Fruit fly (Drosophila melanogaster) whole organism, embryonic: ENCODE data around the gene CG11668.

ENCODE experiments used
- Abd-B ChIP-seq: fragments of 200-800 bp; sonication (Bioruptor generic); optimal IDR thresholded peaks from 2 replicates; lab custom pipeline; 2018; ENCODE audit warnings: missing biosample characterization, mild to moderate bottlenecking, missing genetic modification characterization, moderate library complexity
- Bteb2 ChIP-seq: fragments of 200-800 bp; sonication (Bioruptor generic); optimal IDR thresholded peaks from 2 replicates; lab custom pipeline; 2016; ENCODE audit warnings: missing biosample characterization, missing genetic modification characterization
- CG10267 ChIP-seq: fragments of 200-800 bp; sonication (Bioruptor generic); optimal IDR thresholded peaks from 2 replicates; lab custom pipeline; 2018; ENCODE audit warnings: missing biosample characterization, mild to moderate bottlenecking, missing genetic modification characterization, moderate library complexity
- CG10543 ChIP-seq: fragments of 200-800 bp; sonication (Bioruptor generic); optimal IDR thresholded peaks from 3 replicates; lab custom pipeline; 2017; ENCODE audit warnings: missing biosample characterization, mild to moderate bottlenecking, missing genetic modification characterization, moderate library complexity
- CG12071 ChIP-seq: fragments of 200-800 bp; sonication (Bioruptor generic); optimal IDR thresholded peaks from 3 replicates; lab custom pipeline; 2018; ENCODE audit warnings: missing biosample characterization, mild to moderate bottlenecking, missing genetic modification characterization
- CG12236 ChIP-seq: fragments of 200-800 bp; sonication (Bioruptor generic); optimal IDR thresholded peaks from 2 replicates; lab custom pipeline; 2016; ENCODE audit warnings: missing biosample characterization, missing genetic modification characterization
- CG14050 ChIP-seq: fragments of 200-800 bp; sonication (Bioruptor generic); IDR thresholded peaks from 3 replicates; pipeline ENCODE4 v1.3.6; 2022; ENCODE audit warnings: missing biosample characterization, missing genetic modification characterization
- CG1792 ChIP-seq: fragments of 200-800 bp; sonication (Bioruptor generic); optimal IDR thresholded peaks from 2 replicates; lab custom pipeline; 2016; ENCODE audit warnings: missing biosample characterization, missing genetic modification characterization
- CG18262 ChIP-seq: fragments of 200-800 bp; optimal IDR thresholded peaks from 3 replicates; lab custom pipeline; 2019; ENCODE audit warnings: missing biosample characterization, mild to moderate bottlenecking, missing genetic modification characterization, moderate library complexity
- CG18619 ChIP-seq: fragments of 200-800 bp; sonication (Bioruptor generic); optimal IDR thresholded peaks from 3 replicates; lab custom pipeline; 2017; ENCODE audit warnings: missing biosample characterization, mild to moderate bottlenecking, missing genetic modification characterization
- CG2120 ChIP-seq: fragments of 200-800 bp; sonication (Bioruptor generic); optimal IDR thresholded peaks from 3 replicates; lab custom pipeline; 2016; ENCODE audit warnings: missing biosample characterization, missing genetic modification characterization
- CG30403 ChIP-seq: fragments of 200-800 bp; sonication (Bioruptor generic); optimal IDR thresholded peaks from 3 replicates; lab custom pipeline; 2016; ENCODE audit warnings: missing biosample characterization, missing genetic modification characterization
- CG32532 ChIP-seq: fragments of 200-800 bp; sonication (Bioruptor generic); IDR thresholded peaks from 2 replicates; pipeline ENCODE4 v1.3.6; 2022; ENCODE audit warnings: missing biosample characterization, missing genetic modification characterization
- CG5180 ChIP-seq: fragments of 200-800 bp; sonication (Bioruptor generic); optimal IDR thresholded peaks from 3 replicates; lab custom pipeline; 2017; ENCODE audit warnings: missing biosample characterization, missing genetic modification characterization, mild to moderate bottlenecking, moderate library complexity, missing genetic modification reagents
- CG6272 ChIP-seq: fragments of 200-800 bp; sonication (Bioruptor generic); IDR thresholded peaks from 2 replicates; pipeline ENCODE4 v1.3.6; 2022; ENCODE audit warnings: missing biosample characterization, missing genetic modification characterization
- CG7839 ChIP-seq: fragments of 200-800 bp; sonication (Bioruptor generic); optimal IDR thresholded peaks from 3 replicates; lab custom pipeline; 2018; ENCODE audit warnings: missing biosample characterization, mild to moderate bottlenecking, missing genetic modification characterization, moderate library complexity
- CG8089 ChIP-seq: fragments of 200-800 bp; sonication (Bioruptor generic); optimal IDR thresholded peaks from 3 replicates; lab custom pipeline; 2016; ENCODE audit warnings: missing biosample characterization, missing genetic modification characterization
- CG8290 ChIP-seq, 3 experiments: fragments of 200-800 bp; sonication (Bioruptor generic); optimal IDR thresholded peaks; 2 replicates each; lab custom pipeline; 2016 to 2019; ENCODE audit warnings: missing biosample characterization in 3 of 3, missing genetic modification characterization in 3 of 3, mild to moderate bottlenecking in 2 of 3, moderate library complexity in 1 of 3
- CG9727 ChIP-seq: fragments of 200-800 bp; sonication (Bioruptor generic); optimal IDR thresholded peaks from 3 replicates; lab custom pipeline; 2017; ENCODE audit warnings: missing biosample characterization, mild to moderate bottlenecking, missing genetic modification characterization
- CHES-1-like ChIP-seq: fragments of 200-800 bp; sonication (Bioruptor generic); optimal IDR thresholded peaks from 2 replicates; lab custom pipeline; 2016; ENCODE audit warnings: missing biosample characterization, missing genetic modification characterization
- CTCF ChIP-seq: fragments of 200-800 bp; sonication (Bioruptor generic); optimal IDR thresholded peaks from 2 replicates; lab custom pipeline; 2017; ENCODE audit warnings: missing biosample characterization, mild to moderate bottlenecking, missing genetic modification characterization, moderate library complexity
- Dref ChIP-seq: fragments of 200-800 bp; sonication (Bioruptor generic); IDR thresholded peaks from 2 replicates; pipeline ENCODE4 v1.3.6; 2022; ENCODE audit warnings: missing biosample characterization, missing genetic modification characterization
- Ets97D ChIP-seq: fragments of 200-800 bp; sonication (Bioruptor generic); optimal IDR thresholded peaks from 3 replicates; lab custom pipeline; 2016; ENCODE audit warnings: missing biosample characterization, missing genetic modification characterization
- HLH3B ChIP-seq: fragments of 200-800 bp; sonication (Bioruptor generic); IDR thresholded peaks from 2 replicates; pipeline ENCODE4 v1.3.6; 2022; ENCODE audit warnings: missing biosample characterization, missing genetic modification characterization
- Hmx ChIP-seq: fragments of 200-800 bp; sonication (Bioruptor generic); optimal IDR thresholded peaks from 2 replicates; lab custom pipeline; 2016; ENCODE audit warnings: missing biosample characterization, missing genetic modification characterization
- Hsf ChIP-seq: fragments of 200-800 bp; sonication (Bioruptor generic); optimal IDR thresholded peaks from 3 replicates; lab custom pipeline; 2016; ENCODE audit warnings: missing biosample characterization, missing genetic modification characterization
- MESR4 ChIP-seq: fragments of 200-800 bp; sonication (Bioruptor generic); optimal IDR thresholded peaks from 2 replicates; lab custom pipeline; 2018; ENCODE audit warnings: missing biosample characterization, mild to moderate bottlenecking, missing genetic modification characterization, moderate library complexity
- Max ChIP-seq: fragments of 200-800 bp; sonication (Bioruptor generic); optimal IDR thresholded peaks from 2 replicates; lab custom pipeline; 2016; ENCODE audit warnings: missing biosample characterization, mild to moderate bottlenecking, missing genetic modification characterization
- Mrtf ChIP-seq: fragments of 200-800 bp; sonication (Bioruptor generic); IDR thresholded peaks from 3 replicates; pipeline ENCODE4 v1.3.6; 2022; ENCODE audit warnings: missing biosample characterization, missing genetic modification characterization
- NFAT ChIP-seq: fragments of 200-800 bp; sonication (Bioruptor generic); IDR thresholded peaks from 2 replicates; pipeline ENCODE4 v1.3.6; 2022; ENCODE audit warnings: missing biosample characterization, missing genetic modification characterization
- PHDP ChIP-seq: fragments of 200-800 bp; sonication (Bioruptor generic); optimal IDR thresholded peaks from 3 replicates; lab custom pipeline; 2018; ENCODE audit warnings: missing biosample characterization, mild to moderate bottlenecking, missing genetic modification characterization, moderate library complexity
- Scr ChIP-seq: fragments of 200-800 bp; sonication (Bioruptor generic); IDR thresholded peaks from 2 replicates; pipeline ENCODE4 v1.3.6; 2022; ENCODE audit warnings: missing biosample characterization, missing genetic modification characterization; ENCODE audit not compliant: partially characterized antibody
- Six4 ChIP-seq: fragments of 200-800 bp; sonication (Bioruptor generic); optimal IDR thresholded peaks from 2 replicates; lab custom pipeline; 2016; ENCODE audit warnings: missing biosample characterization, missing genetic modification characterization
- TFAM ChIP-seq: fragments of 200-800 bp; sonication (Bioruptor generic); optimal IDR thresholded peaks from 2 replicates; lab custom pipeline; 2017; ENCODE audit warnings: missing biosample characterization, missing genetic modification characterization, inconsistent platforms
- Vsx1 ChIP-seq: fragments of 200-800 bp; sonication (Bioruptor generic); optimal IDR thresholded peaks from 2 replicates; lab custom pipeline; 2017; ENCODE audit warnings: missing biosample characterization, mild to moderate bottlenecking, missing genetic modification characterization, missing genetic modification reagents
- al ChIP-seq: fragments of 200-800 bp; sonication (Bioruptor generic); IDR thresholded peaks from 2 replicates; pipeline ENCODE4 v1.3.6; 2022; ENCODE audit warnings: missing biosample characterization, missing genetic modification characterization
- aop ChIP-seq: fragments of 200-800 bp; sonication (Bioruptor generic); IDR thresholded peaks from 2 replicates; pipeline ENCODE4 v1.3.6; 2022; ENCODE audit warnings: missing biosample characterization, missing genetic modification characterization
- ara ChIP-seq: fragments of 200-800 bp; sonication (Bioruptor generic); IDR thresholded peaks from 2 replicates; pipeline ENCODE4 v1.3.6; 2022; ENCODE audit warnings: missing biosample characterization, missing genetic modification characterization
- ato ChIP-seq: fragments of 200-800 bp; sonication (Bioruptor generic); IDR thresholded peaks from 2 replicates; pipeline ENCODE4 v1.3.6; 2022; ENCODE audit warnings: missing biosample characterization, missing genetic modification characterization; ENCODE audit not compliant: partially characterized antibody
- btn ChIP-seq: fragments of 200-800 bp; sonication (Bioruptor generic); optimal IDR thresholded peaks from 2 replicates; lab custom pipeline; 2016; ENCODE audit warnings: missing biosample characterization, missing genetic modification characterization
- crp ChIP-seq, 2 experiments: fragments of 200-800 bp; sonication (Bioruptor generic); optimal IDR thresholded peaks; 2 replicates in 1 of 2; 3 replicates in 1 of 2; lab custom pipeline; 2017; ENCODE audit warnings: missing biosample characterization in 2 of 2, missing genetic modification characterization in 2 of 2, mild to moderate bottlenecking in 1 of 2, moderate library complexity in 1 of 2
- cwo ChIP-seq: fragments of 200-800 bp; sonication (Bioruptor generic); optimal IDR thresholded peaks from 3 replicates; lab custom pipeline; 2017; ENCODE audit warnings: missing biosample characterization, missing genetic modification characterization, mild to moderate bottlenecking, moderate library complexity, missing genetic modification reagents
- fd3F ChIP-seq: fragments of 200-800 bp; sonication (Bioruptor generic); optimal IDR thresholded peaks from 2 replicates; lab custom pipeline; 2018; ENCODE audit warnings: missing biosample characterization, mild to moderate bottlenecking, missing genetic modification characterization, moderate library complexity
- lbe ChIP-seq: fragments of 200-800 bp; sonication (Bioruptor generic); optimal IDR thresholded peaks from 2 replicates; lab custom pipeline; 2016; ENCODE audit warnings: missing biosample characterization, mild to moderate bottlenecking, missing genetic modification characterization
- lilli ChIP-seq: fragments of 200-800 bp; sonication (Bioruptor generic); optimal IDR thresholded peaks from 3 replicates; lab custom pipeline; 2016; ENCODE audit warnings: missing biosample characterization, missing genetic modification characterization
- nmo ChIP-seq: fragments of 200-800 bp; sonication (Bioruptor generic); optimal IDR thresholded peaks from 2 replicates; lab custom pipeline; 2018; ENCODE audit warnings: missing biosample characterization, mild to moderate bottlenecking, missing genetic modification characterization, moderate library complexity
- run ChIP-seq: fragments of 200-800 bp; sonication (Bioruptor generic); optimal IDR thresholded peaks from 3 replicates; lab custom pipeline; 2018; ENCODE audit warnings: missing biosample characterization, mild to moderate bottlenecking, missing genetic modification characterization
- sens ChIP-seq: fragments of 200-800 bp; sonication (Bioruptor generic); peaks from one replicate; lab custom pipeline; 2016; ENCODE audit warnings: missing biosample characterization, missing genetic modification characterization
- slbo ChIP-seq: fragments of 200-800 bp; sonication (Bioruptor generic); IDR thresholded peaks from 2 replicates; pipeline ENCODE4 v1.3.6; 2022; ENCODE audit warnings: missing biosample characterization, missing genetic modification characterization
- yki ChIP-seq: fragments of >200 bp; optimal IDR thresholded peaks from 3 replicates; lab custom pipeline; 2018
- zf30C ChIP-seq: fragments of 200-800 bp; sonication (Bioruptor generic); optimal IDR thresholded peaks from 3 replicates; lab custom pipeline; 2018; ENCODE audit warnings: missing biosample characterization, mild to moderate bottlenecking, missing genetic modification characterization

CG11668 gene

DNA sequence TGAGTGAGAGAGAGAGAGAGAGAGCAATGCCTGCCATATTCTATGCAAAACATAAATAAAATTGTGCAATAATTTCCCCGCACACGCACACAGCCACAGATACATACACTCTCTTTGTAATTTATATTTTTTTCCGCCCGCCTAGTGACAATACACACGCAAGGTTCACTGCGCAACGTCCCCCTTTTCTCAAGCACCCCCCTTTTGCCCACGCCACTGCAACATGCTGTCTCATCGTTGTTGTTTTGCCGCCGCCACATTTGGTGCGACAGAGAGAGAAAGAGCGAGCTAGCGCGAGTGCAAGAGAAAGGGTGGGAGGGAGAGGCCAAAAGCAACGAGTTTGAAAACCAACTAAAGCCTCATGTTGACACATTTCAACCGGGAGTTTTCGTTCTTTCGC, 25.8 kb upstream of the CG11668 start (continued):
- no peak for TF ChIP-seq CG10267 (tag; lab: Kevin White, UChicago)
- TF ChIP-seq CG10543 = peak; percentile 61
- TF ChIP-seq CG8290 (GFP tag; optimal IDR thresholded peaks at IDR 0.05; lab: Kevin White, UChicago) = no peak
- peak in 1 of 2 experiments; percentile 77 for TF ChIP-seq CG8290 (tag; optimal IDR thresholded peaks at IDR 0.05; lab: Kevin White, UChicago)
- no peak for TF ChIP-seq CTCF (GFP tag; lab: Kevin White, UChicago)
- TF ChIP-seq nmo (GFP tag; lab: Kevin White, UChicago) = peak; percentile 48
- TF ChIP-seq aop (GFP tag; lab: Robert Waterston, UW) = 0 out of 2 replicates have a peak, but pooled peaks have one; percentile 48
- TF ChIP-seq CG12071 (GFP tag; lab: Kevin White, UChicago) = no peak
- 0 out of 3 replicates have a peak, but pooled peaks have one; percentile 23 for TF ChIP-seq Mrtf (GFP tag; lab: Robert Waterston, UW)
- TF ChIP-seq CG5180 (GFP tag; lab: Kevin White, UChicago) = peak; percentile 74
- no peak for TF ChIP-seq CG1792 (GFP tag; lab: Kevin White, UChicago)
- peak; percentile 84 for TF ChIP-seq sens (GFP tag; lab: Kevin White, UChicago)
- TF ChIP-seq Bteb2 (GFP tag; lab: Kevin White, UChicago) = no peak
- TF ChIP-seq Dref (GFP tag; lab: Robert Waterston, UW) = no peak
- peak; percentile 55 for TF ChIP-seq CG14050 (GFP tag; lab: Robert Waterston, UW)
- TF ChIP-seq CG18262 (tag; lab: Kevin White, UChicago) = peak; percentile 40
- TF ChIP-seq Scr (GFP tag; lab: Robert Waterston, UW) = no peak
- TF ChIP-seq CG12236 = no peak
- no peak for TF ChIP-seq fd3F
- peak; percentile 44 for TF ChIP-seq CG9727 (GFP tag; lab: Kevin White, UChicago)
- TF ChIP-seq Hsf (GFP tag; lab: Kevin White, UChicago) = peak; percentile 44
- peak; percentile 32 for TF ChIP-seq MESR4 (GFP tag; lab: Kevin White, UChicago)
- no peak; the same call in 1 of the 2 replicates for TF ChIP-seq CG6272 (GFP tag; lab: Robert Waterston, UW)
- TF ChIP-seq ato (GFP tag; lab: Robert Waterston, UW) = no peak
- TF ChIP-seq zf30C (GFP tag; lab: Kevin White, UChicago) = no peak
- no peak for TF ChIP-seq TFAM
- peak; percentile 30 for TF ChIP-seq Max (GFP tag; lab: Kevin White, UChicago)
- peak; percentile 53 for TF ChIP-seq Abd-B (GFP tag; lab: Kevin White, UChicago)
- peak; percentile 66 for TF ChIP-seq CG18619 (GFP tag; lab: Kevin White, UChicago)
- TF ChIP-seq Hmx (GFP tag; lab: Kevin White, UChicago) = no peak
- peak; percentile 55 for TF ChIP-seq CG8089 (GFP tag; lab: Kevin White, UChicago)
- peak; percentile 38 for TF ChIP-seq PHDP
- peak; percentile 22 for TF ChIP-seq Six4 (GFP tag; lab: Kevin White, UChicago)
- TF ChIP-seq crp (GFP tag; optimal IDR thresholded peaks at IDR 0.05; lab: Kevin White, UChicago) = no peak
- TF ChIP-seq CG7839 (tag; lab: Kevin White, UChicago) = peak; percentile 56
- TF ChIP-seq HLH3B (GFP tag; lab: Robert Waterston, UW) = peak; percentile 72
- peak; percentile 73 for TF ChIP-seq cwo
- peak; percentile 58 for TF ChIP-seq NFAT (GFP tag; lab: Robert Waterston, UW)
- peak; percentile 66 for TF ChIP-seq CHES-1-like (GFP tag; lab: Kevin White, UChicago)
- peak; percentile 76 for TF ChIP-seq lbe (GFP tag; lab: Kevin White, UChicago)
- TF ChIP-seq CG32532 = peak; percentile 68; the same call in 1 of the 2 replicates
- 0 out of 2 replicates have a peak, but pooled peaks have one; percentile 15 for TF ChIP-seq al (GFP tag; lab: Robert Waterston, UW)
- peak; percentile 81 for TF ChIP-seq lilli (GFP tag; lab: Kevin White, UChicago)
- peak; percentile 32 for TF ChIP-seq btn
- peak; percentile 62; the same call in 1 of the 2 replicates for TF ChIP-seq ara (GFP tag; lab: Robert Waterston, UW)
- no peak for TF ChIP-seq Vsx1 (GFP tag; lab: Kevin White, UChicago)
- TF ChIP-seq CG2120 (GFP tag; lab: Kevin White, UChicago) = peak; percentile 72
- peak; percentile 75 for TF ChIP-seq CG30403 (GFP tag; lab: Kevin White, UChicago)
- no peak for TF ChIP-seq yki (lab: Kevin White, UChicago)
- peak; percentile 84 for TF ChIP-seq slbo
- no peak for TF ChIP-seq run (tag; lab: Kevin White, UChicago)
- peak; percentile 29 for TF ChIP-seq Ets97D (GFP tag; lab: Kevin White, UChicago)
